Worm (Caenorhabditis elegans): ENCODE data around the gene srw-21.

Gene srw-21

ce11 chrV:15487764-15488163 lies at the start of gene srw-21:
Gene srw-21, plus strand, starts transcription at chrV:15488064.
- TF ChIP-seq unc-39 (tag; optimal IDR thresholded peaks at IDR 0.05) (no peak), R02D3.7 (tag; optimal IDR thresholded peaks at IDR 0.05) (no peak), blmp-1 (tag; optimal IDR thresholded peaks at IDR 0.05; ENCODE audit: insufficient read depth) (no peak), peb-1 (tag; optimal IDR thresholded peaks at IDR 0.05) (no peak), egl-27 (tag; optimal IDR thresholded peaks at IDR 0.05) (no peak), unc-55 (GFP tag; optimal IDR thresholded peaks at IDR 0.05) (no peak), nhr-25 (tag; optimal IDR thresholded peaks at IDR 0.05) (no peak), sma-9 (GFP tag; optimal IDR thresholded peaks at IDR 0.05) (no peak), sma-9 (tag; optimal IDR thresholded peaks at IDR 0.05) (no peak), sma-3 (GFP tag; optimal IDR thresholded peaks at IDR 0.05) (no peak), nhr-237 (tag; optimal IDR thresholded peaks at IDR 0.05) (no peak), alr-1 (tag; optimal IDR thresholded peaks at IDR 0.05) (no peak), ztf-1 (GFP tag; conservative IDR thresholded peaks at IDR 0.05) (no peak), crh-2 (tag; optimal IDR thresholded peaks at IDR 0.05) (no peak), lsy-2 (tag; optimal IDR thresholded peaks at IDR 0.05) (no peak), snpc-4 (tag; optimal IDR thresholded peaks at IDR 0.05) (no peak)

- TF ChIP-seq sem-4 (tag; optimal IDR thresholded peaks at IDR 0.05) (no peak), zag-1 (tag; optimal IDR thresholded peaks at IDR 0.05) (no peak), ama-1 (optimal IDR thresholded peaks at IDR 0.05) (no peak), unc-55 (GFP tag; optimal IDR thresholded peaks at IDR 0.05) (no peak), mdl-1 (tag; optimal IDR thresholded peaks at IDR 0.05) (no peak), sma-9 (GFP tag; optimal IDR thresholded peaks at IDR 0.05) (no peak), sma-9 (tag; optimal IDR thresholded peaks at IDR 0.05) (no peak), nhr-10 (tag; optimal IDR thresholded peaks at IDR 0.05) (no peak), mbf-1 (tag; optimal IDR thresholded peaks at IDR 0.05) (no peak), unc-39 (tag; optimal IDR thresholded peaks at IDR 0.05) (no peak), nhr-23 (tag; optimal IDR thresholded peaks at IDR 0.05) (no peak), alr-1 (tag; optimal IDR thresholded peaks at IDR 0.05) (no peak), snpc-4 (tag; optimal IDR thresholded peaks at IDR 0.05) (no peak), crh-2 (tag; optimal IDR thresholded peaks at IDR 0.05) (no peak)
Observed at ce11 chrV:15442384-15442783, 45.5 kb upstream of the srw-21 start.

- TF ChIP-seq lin-39 (tag; optimal IDR thresholded peaks at IDR 0.05): no peak
- TF ChIP-seq ztf-1 (GFP tag; conservative IDR thresholded peaks at IDR 0.05): no peak
- no peak for TF ChIP-seq nhr-77 (tag; optimal IDR thresholded peaks at IDR 0.05)
- TF ChIP-seq C34F6.9 (tag; optimal IDR thresholded peaks at IDR 0.05): no peak
- TF ChIP-seq nhr-10 (tag; optimal IDR thresholded peaks at IDR 0.05): no peak
- TF ChIP-seq alr-1 (tag; optimal IDR thresholded peaks at IDR 0.05): no peak
- no peak for TF ChIP-seq ceh-16 (tag; optimal IDR thresholded peaks at IDR 0.05)
- TF ChIP-seq F13H6.1 (tag; optimal IDR thresholded peaks at IDR 0.05): no peak
- TF ChIP-seq nhr-6 (tag; optimal IDR thresholded peaks at IDR 0.05): no peak
- no peak for TF ChIP-seq unc-39 (tag; optimal IDR thresholded peaks at IDR 0.05)
- no peak for TF ChIP-seq ZK546.5 (tag; optimal IDR thresholded peaks at IDR 0.05)
Observed at ce11 chrV:15443708-15444107, 44.2 kb upstream of the srw-21 start, which contains the start of gene T26H5.10. Gene T26H5.10, minus strand, starts transcription at chrV:15443808.

ce11 chrV:15444188-15444587 lies 43.7 kb upstream of the srw-21 start, which contains the start of gene T26H5.11:
Gene T26H5.11, minus strand, starts transcription at chrV:15444288.
- TF ChIP-seq lin-11 (tag; optimal IDR thresholded peaks at IDR 0.05) (no peak), unc-62 (GFP tag; optimal IDR thresholded peaks at IDR 0.05) (no peak), nhr-129 (tag; optimal IDR thresholded peaks at IDR 0.05) (no peak), lsy-2 (tag; optimal IDR thresholded peaks at IDR 0.05) (no peak), ztf-4 (tag; optimal IDR thresholded peaks at IDR 0.05) (no peak), Y55F3AM.14 (GFP tag; optimal IDR thresholded peaks at IDR 0.05) (no peak), fos-1 (tag; optimal IDR thresholded peaks at IDR 0.05) (no peak), crh-2 (tag; optimal IDR thresholded peaks at IDR 0.05) (no peak), ztf-1 (GFP tag; conservative IDR thresholded peaks at IDR 0.05) (no peak), blmp-1 (tag; optimal IDR thresholded peaks at IDR 0.05; ENCODE audit: insufficient read depth) (no peak), gmeb-1 (tag; optimal IDR thresholded peaks at IDR 0.05) (no peak), nhr-12 (tag; optimal IDR thresholded peaks at IDR 0.05) (no peak)
